Worm (Caenorhabditis elegans): ENCODE measurements around the gene R05C11.2.
A peak's percentile ranks its signal among the peaks of the same experiment; 100 is the strongest.

R05C11.2 gene

ce11 chrIV:2059011-2059410 is at the start of gene R05C11.2:
TSS of gene R05C11.2 (minus strand) at chrIV:2059111.
- no peak for TF ChIP-seq R02D3.7 (tag; optimal IDR thresholded peaks at IDR 0.05)

DNA sequence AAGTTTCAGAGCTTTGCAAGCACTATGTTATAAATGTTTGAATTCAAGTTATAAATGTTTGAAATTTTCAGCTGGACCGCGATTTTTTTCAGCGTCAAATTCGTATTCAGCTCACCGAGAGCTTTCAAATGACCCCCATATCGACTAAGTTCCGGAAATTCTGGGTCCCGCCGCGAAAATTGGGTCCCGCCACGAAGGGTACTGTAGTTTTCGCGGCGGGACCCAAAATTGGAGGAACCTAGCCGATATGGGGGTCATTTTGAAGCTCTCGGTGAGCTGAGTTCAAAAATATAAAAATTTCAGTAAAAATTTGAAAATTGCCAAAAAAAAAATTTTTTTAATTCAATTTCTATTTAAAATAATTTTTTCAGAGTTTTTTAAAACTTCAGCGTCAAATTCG is 47.8 kb upstream of the R05C11.2 start:
- no peak for TF ChIP-seq snpc-4 (tag; optimal IDR thresholded peaks at IDR 0.05)
- TF ChIP-seq blmp-1 (tag; optimal IDR thresholded peaks at IDR 0.05; ENCODE audit: insufficient read depth): no peak
- no peak for TF ChIP-seq alr-1 (tag; optimal IDR thresholded peaks at IDR 0.05)
- TF ChIP-seq nhr-129 (tag; optimal IDR thresholded peaks at IDR 0.05): no peak
- TF ChIP-seq gmeb-1 (tag; optimal IDR thresholded peaks at IDR 0.05): no peak
- no peak for TF ChIP-seq F13H6.1 (tag; optimal IDR thresholded peaks at IDR 0.05)

ce11 chrIV:2102793-2103192 is 43.9 kb upstream of the R05C11.2 start, which contains the start of gene C23H5.15:
TSS of gene C23H5.15 (minus strand) at chrIV:2102893.
- no peak for TF ChIP-seq sem-4 (tag; optimal IDR thresholded peaks at IDR 0.05)
- no peak for TF ChIP-seq mdl-1 (tag; optimal IDR thresholded peaks at IDR 0.05)
- TF ChIP-seq alr-1 (tag; optimal IDR thresholded peaks at IDR 0.05): no peak
- TF ChIP-seq ceh-16 (tag; optimal IDR thresholded peaks at IDR 0.05): no peak
- TF ChIP-seq zag-1 (tag; optimal IDR thresholded peaks at IDR 0.05): no peak
- no peak for TF ChIP-seq nhr-10 (tag; optimal IDR thresholded peaks at IDR 0.05)
- no peak for TF ChIP-seq ztf-1 (GFP tag; conservative IDR thresholded peaks at IDR 0.05)

- TF ChIP-seq egl-27 (tag; optimal IDR thresholded peaks at IDR 0.05): no peak
These were observed 40.9 kb upstream of the R05C11.2 start, which contains the start of gene C23H5.11 for ce11 chrIV:2099771-2100170. TSS of gene C23H5.11 (minus strand) at chrIV:2099871.

- TF ChIP-seq ceh-82 (tag; optimal IDR thresholded peaks at IDR 0.05) (no peak), ceh-16 (tag; optimal IDR thresholded peaks at IDR 0.05) (no peak), crh-2 (tag; optimal IDR thresholded peaks at IDR 0.05) (no peak), blmp-1 (tag; optimal IDR thresholded peaks at IDR 0.05; ENCODE audit: insufficient read depth) (no peak), unc-62 (GFP tag; optimal IDR thresholded peaks at IDR 0.05) (no peak), mab-5 (tag; optimal IDR thresholded peaks at IDR 0.05) (no peak), nhr-21 (tag; optimal IDR thresholded peaks at IDR 0.05) (no peak), unc-39 (tag; optimal IDR thresholded peaks at IDR 0.05) (no peak), nhr-237 (tag; optimal IDR thresholded peaks at IDR 0.05) (no peak), nhr-12 (tag; optimal IDR thresholded peaks at IDR 0.05) (no peak), lin-11 (tag; optimal IDR thresholded peaks at IDR 0.05) (no peak), mbf-1 (tag; optimal IDR thresholded peaks at IDR 0.05) (no peak)
These were observed 24.8 kb upstream of the R05C11.2 start, which contains the start of gene mca-2 for ce11 chrIV:2083734-2084133. TSS of gene mca-2 (plus strand) at chrIV:2084034.

ce11 chrIV:2083146-2083545 is 24.2 kb upstream of the R05C11.2 start:
- TF ChIP-seq sma-3 (GFP tag; optimal IDR thresholded peaks at IDR 0.05): peak; percentile 48
- no peak for TF ChIP-seq F13H6.1 (tag; optimal IDR thresholded peaks at IDR 0.05)
- peak; percentile 58 for TF ChIP-seq nhr-25 (tag; optimal IDR thresholded peaks at IDR 0.05)
- no peak for TF ChIP-seq alr-1 (tag; optimal IDR thresholded peaks at IDR 0.05)
- TF ChIP-seq nhr-129 (tag; optimal IDR thresholded peaks at IDR 0.05): peak; percentile 49
- TF ChIP-seq skn-1 (tag; optimal IDR thresholded peaks at IDR 0.05): no peak
- TF ChIP-seq blmp-1 (tag; optimal IDR thresholded peaks at IDR 0.05; ENCODE audit: insufficient read depth): peak; percentile 34
- TF ChIP-seq ama-1 (optimal IDR thresholded peaks at IDR 0.05): no peak
- no peak for TF ChIP-seq elt-3 (tag; optimal IDR thresholded peaks at IDR 0.05)
- TF ChIP-seq nhr-21 (tag; optimal IDR thresholded peaks at IDR 0.05): peak; percentile 12

ce11 chrIV:2080340-2080739 is 21.4 kb upstream of the R05C11.2 start:
- TF ChIP-seq egl-27 (tag; optimal IDR thresholded peaks at IDR 0.05) (no peak), alr-1 (tag; optimal IDR thresholded peaks at IDR 0.05) (no peak), ceh-16 (tag; optimal IDR thresholded peaks at IDR 0.05) (no peak), nhr-237 (tag; optimal IDR thresholded peaks at IDR 0.05) (no peak)

All from whole organism, L2 larva.